Worm (Caenorhabditis elegans) whole organism, L1 larva: ENCODE data around the gene lgc-5.

Experiments
- C04F5.9 ChIP-seq: sonication (generic microtip); optimal IDR thresholded peaks from 2 replicates; lab custom pipeline; 2016; ENCODE audit warnings: missing genetic modification characterization, missing compliant biosample characterization
- F16B12.6 ChIP-seq: fragments of 150-350 bp; optimal IDR thresholded peaks from 2 replicates; lab custom pipeline; 2014; ENCODE audit warnings: missing biosample characterization, missing genetic modification characterization
- Y116A8C.19 ChIP-seq: sonication (generic microtip); optimal IDR thresholded peaks from 2 replicates; lab custom pipeline; 2016; ENCODE audit warnings: missing compliant biosample characterization, missing genetic modification characterization, borderline replicate concordance
- aha-1 ChIP-seq: fragments of 150-350 bp; optimal IDR thresholded peaks from 2 replicates; lab custom pipeline; 2014; ENCODE audit warnings: missing biosample characterization, missing genetic modification characterization
- alr-1 ChIP-seq: fragments of 200-800 bp; sonication (Bioruptor generic); optimal IDR thresholded peaks from 2 replicates; lab custom pipeline; 2018; ENCODE audit warnings: borderline replicate concordance, mild to moderate bottlenecking, missing genetic modification characterization, missing compliant biosample characterization
- ama-1 ChIP-seq: fragments of 150-350 bp; optimal IDR thresholded peaks from 2 replicates; lab custom pipeline; 2014
- blmp-1 ChIP-seq: fragments of 150-350 bp; optimal IDR thresholded peaks from 2 replicates; lab custom pipeline; 2014; ENCODE audit warnings: missing biosample characterization, missing genetic modification characterization
- ceh-82 ChIP-seq, 3 experiments: fragments of 150-350 bp in 1 of 3; sonication (generic microtip) in 2 of 3; optimal IDR thresholded peaks; 2 replicates each; lab custom pipeline; 2014 to 2017; ENCODE audit warnings: missing biosample characterization in 3 of 3, missing genetic modification characterization in 3 of 3
- ceh-90 ChIP-seq: sonication (generic microtip); optimal IDR thresholded peaks from 2 replicates; lab custom pipeline; 2016; ENCODE audit warnings: missing genetic modification characterization, missing compliant biosample characterization
- ces-1 ChIP-seq: fragments of 150-350 bp; optimal IDR thresholded peaks from 2 replicates; lab custom pipeline; 2014; ENCODE audit warnings: missing biosample characterization, missing genetic modification reagents, missing genetic modification characterization
- dpl-1 ChIP-seq, 3 experiments: fragments of 150-350 bp in 2 of 3; sonication (generic microtip) in 1 of 3; optimal IDR thresholded peaks; 2 replicates each; lab custom pipeline; 2014 to 2017; ENCODE audit warnings: missing biosample characterization in 3 of 3, missing genetic modification characterization in 3 of 3, missing genetic modification reagents in 3 of 3
- dsc-1 ChIP-seq: sonication (generic microtip); optimal IDR thresholded peaks from 2 replicates; lab custom pipeline; 2016; ENCODE audit warnings: mild to moderate bottlenecking, missing genetic modification characterization, missing compliant biosample characterization
- efl-1 ChIP-seq, 4 experiments: fragments of 150-350 bp; optimal IDR thresholded peaks in 3 of 4; peaks in 1 of 4; 1 replicate in 1 of 4; 2 replicates in 3 of 4; lab custom pipeline; 2014; ENCODE audit warnings: missing biosample characterization in 2 of 4, missing genetic modification characterization in 2 of 4, missing genetic modification reagents in 2 of 4
- efl-3 ChIP-seq: fragments of 200-800 bp; sonication (Bioruptor generic); optimal IDR thresholded peaks from 2 replicates; lab custom pipeline; 2018; ENCODE audit warnings: mild to moderate bottlenecking, missing genetic modification characterization, missing compliant biosample characterization
- egl-27 ChIP-seq, 2 experiments: fragments of 150-350 bp in 1 of 2; sonication (generic microtip); optimal IDR thresholded peaks; 3 replicates each; lab custom pipeline; 2017 to 2018; ENCODE audit warnings: missing biosample characterization in 2 of 2, missing genetic modification characterization in 2 of 2, missing genetic modification reagents in 2 of 2
- fkh-10 ChIP-seq: sonication (generic microtip); optimal IDR thresholded peaks from 2 replicates; lab custom pipeline; 2017; ENCODE audit warnings: missing biosample characterization, missing genetic modification reagents, missing genetic modification characterization
- fkh-8 ChIP-seq: sonication (generic microtip); optimal IDR thresholded peaks from 2 replicates; lab custom pipeline; 2016; ENCODE audit warnings: mild to moderate bottlenecking, missing genetic modification characterization, missing compliant biosample characterization
- fos-1 ChIP-seq: fragments of 150-350 bp; optimal IDR thresholded peaks from 2 replicates; lab custom pipeline; 2014; ENCODE audit warnings: missing biosample characterization, missing genetic modification characterization
- hlh-17 ChIP-seq: fragments of 200-800 bp; sonication (Bioruptor generic); optimal IDR thresholded peaks from 2 replicates; lab custom pipeline; 2018; ENCODE audit warnings: missing genetic modification characterization, mild to moderate bottlenecking, missing compliant biosample characterization, moderate library complexity, borderline replicate concordance
- hlh-4 ChIP-seq: sonication (generic microtip); optimal IDR thresholded peaks from 2 replicates; lab custom pipeline; 2016; ENCODE audit warnings: mild to moderate bottlenecking, missing genetic modification characterization, missing compliant biosample characterization
- hpl-2 ChIP-seq: fragments of 150-350 bp; optimal IDR thresholded peaks from 2 replicates; lab custom pipeline; 2014; ENCODE audit warnings: missing biosample characterization, missing genetic modification reagents, missing genetic modification characterization
- jun-1 ChIP-seq: fragments of 150-350 bp; optimal IDR thresholded peaks from 2 replicates; lab custom pipeline; 2014; ENCODE audit warnings: missing biosample characterization, missing genetic modification reagents, missing genetic modification characterization
- lin-13 ChIP-seq: fragments of 150-350 bp; optimal IDR thresholded peaks from 2 replicates; lab custom pipeline; 2014; ENCODE audit warnings: missing biosample characterization, missing genetic modification reagents, missing genetic modification characterization
- lin-14 ChIP-seq: fragments of 200-800 bp; sonication (Bioruptor generic); optimal IDR thresholded peaks from 2 replicates; lab custom pipeline; 2018; ENCODE audit warnings: mild to moderate bottlenecking, missing genetic modification characterization, moderate library complexity, missing compliant biosample characterization
- lin-35 ChIP-seq, 2 experiments: fragments of 150-350 bp; optimal IDR thresholded peaks; 2 replicates each; lab custom pipeline; 2014; ENCODE audit warnings: missing biosample characterization in 2 of 2, missing genetic modification characterization in 2 of 2, missing genetic modification reagents in 2 of 2
- lin-39 ChIP-seq: fragments of 150-350 bp; optimal IDR thresholded peaks from 2 replicates; lab custom pipeline; 2014; ENCODE audit warnings: missing biosample characterization, missing genetic modification reagents, missing genetic modification characterization
- lir-3 ChIP-seq: sonication (generic microtip); optimal IDR thresholded peaks from 2 replicates; lab custom pipeline; 2016; ENCODE audit warnings: mild to moderate bottlenecking, missing genetic modification characterization, moderate library complexity, missing compliant biosample characterization; ENCODE audit not compliant: poor library complexity
- mdl-1 ChIP-seq, 2 experiments: fragments of 150-350 bp; optimal IDR thresholded peaks; 2 replicates each; lab custom pipeline; 2014 to 2017; ENCODE audit warnings: missing biosample characterization in 2 of 2, missing genetic modification characterization in 2 of 2, inconsistent platforms in 1 of 2
- nhr-11 ChIP-seq: fragments of 150-350 bp; optimal IDR thresholded peaks from 2 replicates; lab custom pipeline; 2014; ENCODE audit warnings: missing biosample characterization, missing genetic modification characterization
- nhr-12 ChIP-seq: sonication (generic microtip); optimal IDR thresholded peaks from 2 replicates; lab custom pipeline; 2017; ENCODE audit warnings: missing biosample characterization, missing genetic modification characterization
- nhr-19 ChIP-seq: fragments of 200-800 bp; sonication (Bioruptor generic); conservative IDR thresholded peaks from 2 replicates; pipeline ENCODE4 v1.3.6; 2022; ENCODE audit warnings: missing genetic modification characterization, missing compliant biosample characterization
- nhr-20 ChIP-seq: sonication (generic microtip); optimal IDR thresholded peaks from 2 replicates; lab custom pipeline; 2016; ENCODE audit warnings: mild to moderate bottlenecking, missing genetic modification characterization, missing compliant biosample characterization
- nhr-237 ChIP-seq: fragments of 150-350 bp; optimal IDR thresholded peaks from 2 replicates; lab custom pipeline; 2014; ENCODE audit warnings: missing biosample characterization, missing genetic modification characterization
- nhr-71 ChIP-seq: sonication (generic microtip); optimal IDR thresholded peaks from 2 replicates; lab custom pipeline; 2016; ENCODE audit warnings: mild to moderate bottlenecking, missing genetic modification characterization, moderate library complexity, missing compliant biosample characterization
- nhr-76 ChIP-seq: sonication (generic microtip); optimal IDR thresholded peaks from 2 replicates; lab custom pipeline; 2017; ENCODE audit warnings: missing biosample characterization, missing genetic modification characterization
- nhr-77 ChIP-seq: fragments of 150-350 bp; optimal IDR thresholded peaks from 2 replicates; lab custom pipeline; 2014; ENCODE audit warnings: missing biosample characterization, missing genetic modification characterization
- nhr-84 ChIP-seq: sonication (generic microtip); optimal IDR thresholded peaks from 2 replicates; lab custom pipeline; 2017; ENCODE audit warnings: missing biosample characterization, missing genetic modification characterization
- nhr-90 ChIP-seq: sonication (generic microtip); optimal IDR thresholded peaks from 2 replicates; lab custom pipeline; 2016; ENCODE audit warnings: mild to moderate bottlenecking, missing genetic modification characterization, missing compliant biosample characterization; ENCODE audit not compliant: poor library complexity
- pag-3 ChIP-seq: sonication (generic microtip); optimal IDR thresholded peaks from 2 replicates; lab custom pipeline; 2017; ENCODE audit warnings: missing genetic modification characterization, mild to moderate bottlenecking, missing compliant biosample characterization, antibody characterized with exemption, borderline replicate concordance; ENCODE audit not compliant: insufficient read depth
- rnt-1 ChIP-seq: sonication (generic microtip); optimal IDR thresholded peaks from 2 replicates; lab custom pipeline; 2016; ENCODE audit warnings: mild to moderate bottlenecking, missing genetic modification characterization, moderate library complexity, missing compliant biosample characterization
- sox-4 ChIP-seq: sonication (generic microtip); optimal IDR thresholded peaks from 2 replicates; lab custom pipeline; 2016; ENCODE audit warnings: missing genetic modification characterization, missing compliant biosample characterization
- sptf-1 ChIP-seq: fragments of 150-350 bp; optimal IDR thresholded peaks from 2 replicates; lab custom pipeline; 2014; ENCODE audit warnings: missing biosample characterization, missing genetic modification characterization
- sup-37 ChIP-seq: fragments of 200-800 bp; sonication (Bioruptor generic); optimal IDR thresholded peaks from 2 replicates; lab custom pipeline; 2018; ENCODE audit warnings: mild to moderate bottlenecking, missing genetic modification characterization, missing compliant biosample characterization
- swsn-7 ChIP-seq: sonication (generic microtip); optimal IDR thresholded peaks from 2 replicates; lab custom pipeline; 2016; ENCODE audit warnings: missing genetic modification characterization, missing compliant biosample characterization
- tbx-2 ChIP-seq: sonication (generic microtip); optimal IDR thresholded peaks from 2 replicates; lab custom pipeline; 2016; ENCODE audit warnings: missing genetic modification characterization, missing compliant biosample characterization
- unc-130 ChIP-seq: fragments of 150-350 bp; optimal IDR thresholded peaks from 2 replicates; lab custom pipeline; 2017; ENCODE audit warnings: missing biosample characterization, missing genetic modification characterization, inconsistent platforms
- unc-62 ChIP-seq: fragments of 150-350 bp; optimal IDR thresholded peaks from 2 replicates; lab custom pipeline; 2014; ENCODE audit warnings: missing biosample characterization, missing genetic modification reagents, missing genetic modification characterization
- unc-86 ChIP-seq: sonication (generic microtip); optimal IDR thresholded peaks from 2 replicates; lab custom pipeline; 2016; ENCODE audit warnings: missing genetic modification characterization, missing compliant biosample characterization
- unc-98 ChIP-seq: fragments of 200-800 bp; sonication (Bioruptor generic); IDR thresholded peaks from 2 replicates; pipeline ENCODE4 v1.3.6; 2022; ENCODE audit warnings: missing genetic modification characterization, missing compliant biosample characterization
- vab-15 ChIP-seq: sonication (generic microtip); optimal IDR thresholded peaks from 2 replicates; lab custom pipeline; 2017; ENCODE audit warnings: missing genotype, mild to moderate bottlenecking, missing genetic modification characterization, missing compliant biosample characterization
- zag-1 ChIP-seq: fragments of 150-350 bp; optimal IDR thresholded peaks from 2 replicates; lab custom pipeline; 2014; ENCODE audit warnings: missing biosample characterization, missing genetic modification characterization
- zip-4 ChIP-seq: fragments of 200-800 bp; sonication (Bioruptor generic); optimal IDR thresholded peaks from 2 replicates; lab custom pipeline; 2018; ENCODE audit warnings: mild to moderate bottlenecking, missing genetic modification characterization, moderate library complexity, missing compliant biosample characterization

The lgc-5 gene

DNA sequence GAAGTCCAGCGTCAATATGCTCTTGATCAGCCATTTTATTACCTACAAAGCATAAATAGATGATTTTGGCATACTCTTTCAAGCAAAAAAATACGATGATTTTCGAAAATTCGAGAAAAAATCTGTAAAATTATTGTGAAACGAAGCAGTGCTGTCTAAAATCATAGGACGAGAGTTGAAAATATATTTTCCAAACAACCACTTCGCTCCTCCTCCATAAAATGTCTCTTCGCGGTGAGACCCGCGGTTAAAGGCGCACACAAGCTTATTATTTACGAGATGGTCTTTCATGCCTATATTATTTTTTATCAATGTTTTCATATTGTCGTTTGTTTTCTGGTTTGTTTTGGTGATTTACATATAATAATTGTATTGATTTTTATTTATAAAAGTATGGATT lies 36.8 kb downstream of the lgc-5 start, which contains the start of gene nap-1:
Gene nap-1 (minus strand): TSS at position 42 of the 400 bp plus-strand sequence.
- TF ChIP-seq ama-1 (lab: Kevin White, UChicago) (no peak), alr-1 (no peak), ceh-82 (tag; optimal IDR thresholded peaks at IDR 0.05; lab: Kevin White, UChicago) (peak; percentile 65 to 86 (median 78)), unc-86 (tag; lab: Kevin White, UChicago) (peak; percentile 58), Y116A8C.19 (tag; lab: Kevin White, UChicago) (no peak), unc-98 (no peak), sox-4 (tag; lab: Kevin White, UChicago) (no peak), unc-62 (GFP tag; lab: Kevin White, UChicago) (no peak), unc-130 (tag; lab: Kevin White, UChicago) (peak; percentile 85), lir-3 (peak; percentile 21), zip-4 (GFP tag; lab: Kevin White, UChicago) (no peak), efl-3 (GFP tag; lab: Kevin White, UChicago) (no peak), blmp-1 (tag; lab: Kevin White, UChicago) (peak; percentile 77), lin-39 (no peak), nhr-19 (peak; percentile 76), hlh-17 (GFP tag; lab: Kevin White, UChicago) (no peak), fkh-10 (GFP tag; lab: Kevin White, UChicago) (no peak), nhr-71 (peak; percentile 85), nhr-20 (peak; percentile 79), jun-1 (peak; percentile 9), egl-27 (tag; optimal IDR thresholded peaks at IDR 0.05; lab: Kevin White, UChicago) (peak in 1 of 2 experiments; percentile 9), sup-37 (GFP tag; lab: Kevin White, UChicago) (no peak), aha-1 (tag; lab: Kevin White, UChicago) (peak; percentile 42), tbx-2 (tag; lab: Kevin White, UChicago) (peak; percentile 66), zag-1 (tag; lab: Kevin White, UChicago) (no peak), swsn-7 (tag; lab: Kevin White, UChicago) (peak; percentile 69), hlh-4 (tag; lab: Kevin White, UChicago) (no peak), ces-1 (GFP tag; lab: Kevin White, UChicago) (no peak), nhr-12 (no peak), fkh-8 (tag; lab: Kevin White, UChicago) (peak; percentile 69), lin-35 (GFP tag; optimal IDR thresholded peaks at IDR 0.05; lab: Kevin White, UChicago) (peak; percentile 77 to 85), lin-14 (peak; percentile 84), sptf-1 (no peak), F16B12.6 (tag; lab: Kevin White, UChicago) (peak; percentile 47), hpl-2 (GFP tag; lab: Kevin White, UChicago) (no peak), nhr-77 (tag; lab: Kevin White, UChicago) (peak; percentile 61), nhr-76 (tag; lab: Kevin White, UChicago) (no peak), pag-3 (no peak), nhr-11 (tag; lab: Kevin White, UChicago) (no peak), efl-1 (optimal IDR thresholded peaks at IDR 0.05; lab: Kevin White, UChicago) (peak; percentile 81), efl-1 (GFP tag; optimal IDR thresholded peaks at IDR 0.05 in 1 of 2; lab: Kevin White, UChicago) (peak; percentile 70 to 97), mdl-1 (tag; optimal IDR thresholded peaks at IDR 0.05; lab: Kevin White, UChicago) (peak in 1 of 2 experiments; percentile 58), nhr-237 (tag; lab: Kevin White, UChicago) (peak; percentile 15), C04F5.9 (tag; lab: Kevin White, UChicago) (no peak), vab-15 (tag; lab: Kevin White, UChicago) (no peak), lin-13 (GFP tag; lab: Kevin White, UChicago) (peak; percentile 81), fos-1 (tag; lab: Kevin White, UChicago) (peak; percentile 45), ceh-90 (tag; lab: Kevin White, UChicago) (no peak), rnt-1 (tag; lab: Kevin White, UChicago) (peak; percentile 78), nhr-90 (tag; lab: Kevin White, UChicago) (peak; percentile 61), dpl-1 (GFP tag; optimal IDR thresholded peaks at IDR 0.05; lab: Kevin White, UChicago) (peak; percentile 59 to 78 (median 72)), nhr-84 (tag; lab: Kevin White, UChicago) (no peak), dsc-1 (tag; lab: Kevin White, UChicago) (peak; percentile 48)
